Fruit fly (Drosophila melanogaster): ENCODE measurements around the gene ras.
A peak's percentile ranks its signal among the peaks of the same experiment; 100 is the strongest.

The ras gene

DNA sequence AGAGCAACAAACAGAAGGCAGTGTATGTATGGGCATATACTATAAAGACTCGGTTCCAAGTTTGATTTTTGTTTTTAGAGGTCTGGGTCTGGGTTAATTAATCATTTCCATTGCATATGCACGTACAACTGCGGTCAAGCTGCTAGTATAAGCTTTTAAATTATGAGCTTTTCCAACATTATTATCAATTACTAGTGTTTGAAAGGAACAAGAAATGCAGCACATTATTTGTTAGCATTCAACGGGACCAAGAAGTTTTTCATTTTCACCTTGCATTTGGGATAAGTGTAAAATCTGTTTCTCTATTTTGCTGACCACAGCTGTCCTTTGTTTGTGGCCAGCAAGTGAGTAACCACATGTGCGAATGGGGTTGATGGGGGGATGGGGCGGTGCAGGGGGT lies 26.4 kb upstream of the ras start (continued):
- 0 out of 3 replicates have a peak, but pooled peaks have one; percentile 32 for TF ChIP-seq Mrtf (GFP tag; IDR thresholded peaks at IDR 0.05)
- TF ChIP-seq Hr3 (GFP tag; optimal IDR thresholded peaks at IDR 0.05) = peak; percentile 31
- peak; percentile 74 for TF ChIP-seq CG11696 (GFP tag; IDR thresholded peaks at IDR 0.05)
- TF ChIP-seq Fer1 (GFP tag; optimal IDR thresholded peaks at IDR 0.05) = peak; percentile 23
- TF ChIP-seq CG7839 (tag; optimal IDR thresholded peaks at IDR 0.05) = peak; percentile 61
- TF ChIP-seq CG17829 (tag; optimal IDR thresholded peaks at IDR 0.05) = peak; percentile 27
- TF ChIP-seq CG12071 (GFP tag; optimal IDR thresholded peaks at IDR 0.05) = peak; percentile 51
- TF ChIP-seq Hr78 (GFP tag; optimal IDR thresholded peaks at IDR 0.05) = peak in 1 of 2 experiments; percentile 34
- TF ChIP-seq nmo (GFP tag; optimal IDR thresholded peaks at IDR 0.05) = peak; percentile 32
- TF ChIP-seq CG7357 (GFP tag; IDR thresholded peaks at IDR 0.05) = peak; percentile 50; the same call in 1 of the 3 replicates
- peak; percentile 32 for TF ChIP-seq CG18262 (tag; optimal IDR thresholded peaks at IDR 0.05)
- TF ChIP-seq Sox100B (GFP tag; optimal IDR thresholded peaks at IDR 0.05) = peak; percentile 16
- no peak for TF ChIP-seq Hey (tag; optimal IDR thresholded peaks at IDR 0.05)
- TF ChIP-seq CG15514 (GFP tag; optimal IDR thresholded peaks at IDR 0.05) = peak; percentile 24
- 0 out of 2 replicates have a peak, but pooled peaks have one; percentile 12 for TF ChIP-seq E2f1 (GFP tag; IDR thresholded peaks at IDR 0.05)
- TF ChIP-seq Dref (GFP tag; IDR thresholded peaks at IDR 0.05) = no peak
- TF ChIP-seq Xbp1 (GFP tag; optimal IDR thresholded peaks at IDR 0.05) = peak; percentile 43
- peak; percentile 6 for TF ChIP-seq nau (GFP tag; optimal IDR thresholded peaks at IDR 0.05)
- no peak for TF ChIP-seq pum (GFP tag; optimal IDR thresholded peaks at IDR 0.05)
- TF ChIP-seq onecut (GFP tag; IDR thresholded peaks at IDR 0.05) = peak; percentile 30; the same call in 1 of the 2 replicates
- TF ChIP-seq CG2875 (GFP tag; optimal IDR thresholded peaks at IDR 0.05) = peak; percentile 30
- peak; percentile 45; the same call in 1 of the 2 replicates for TF ChIP-seq sob (GFP tag; IDR thresholded peaks at IDR 0.05)
- TF ChIP-seq CG12155 (GFP tag; optimal IDR thresholded peaks at IDR 0.05) = no peak
- TF ChIP-seq lmd (GFP tag; IDR thresholded peaks at IDR 0.05) = peak; percentile 44; the same call in 1 of the 2 replicates
- no peak for TF ChIP-seq CG17568 (GFP tag; optimal IDR thresholded peaks at IDR 0.05)
- peak; percentile 19 for TF ChIP-seq jing (GFP tag; optimal IDR thresholded peaks at IDR 0.05)
- peak; percentile 33; the same call in 1 of the 2 replicates for TF ChIP-seq CG17328 (GFP tag; IDR thresholded peaks at IDR 0.05)

DNA sequence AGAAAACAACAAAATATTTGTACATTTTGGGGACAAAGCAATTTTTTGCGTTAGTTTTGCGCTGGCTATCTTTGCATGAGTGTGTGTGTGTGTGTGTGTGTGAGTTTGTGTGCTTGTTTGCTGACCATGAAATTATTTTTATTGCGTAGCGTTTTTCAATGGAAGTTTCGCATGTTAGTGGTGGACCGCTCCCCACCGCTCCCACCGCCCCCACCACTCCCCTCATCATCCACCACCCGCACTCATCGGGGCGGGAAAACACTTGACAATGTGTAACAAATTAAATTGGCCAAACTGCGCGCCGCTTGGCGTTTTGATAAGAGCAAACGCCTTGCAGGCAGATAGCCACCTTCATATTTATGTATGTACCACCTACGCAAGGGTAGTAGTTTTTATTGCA lies 25.0 kb upstream of the ras start:
- no peak for TF ChIP-seq Dad (GFP tag; optimal IDR thresholded peaks at IDR 0.05)
- TF ChIP-seq CG4328 (GFP tag; optimal IDR thresholded peaks at IDR 0.05) = no peak
- TF ChIP-seq nmo (GFP tag; optimal IDR thresholded peaks at IDR 0.05) = no peak
- no peak for TF ChIP-seq Dp (GFP tag; optimal IDR thresholded peaks at IDR 0.05)
- TF ChIP-seq Ptx1 (GFP tag; IDR thresholded peaks at IDR 0.05) = 0 out of 2 replicates have a peak, but pooled peaks have one; percentile 9
- TF ChIP-seq CG8290 (GFP tag; optimal IDR thresholded peaks at IDR 0.05) = no peak
- TF ChIP-seq CG8290 (tag; optimal IDR thresholded peaks at IDR 0.05) = peak in 1 of 2 experiments; percentile 38
- TF ChIP-seq CG2129 (GFP tag; IDR thresholded peaks at IDR 0.05; ENCODE audit: partially characterized antibody) = no peak
- TF ChIP-seq ro (GFP tag; IDR thresholded peaks at IDR 0.05) = no peak
- no peak for TF ChIP-seq zfh2 (GFP tag; optimal IDR thresholded peaks at IDR 0.05)
- TF ChIP-seq sug (tag; optimal IDR thresholded peaks at IDR 0.05) = peak; percentile 68
- no peak for TF ChIP-seq CG7987 (GFP tag; optimal IDR thresholded peaks at IDR 0.05)
- TF ChIP-seq CG9437 (GFP tag; optimal IDR thresholded peaks at IDR 0.05) = peak; percentile 9
- TF ChIP-seq cg (GFP tag; optimal IDR thresholded peaks at IDR 0.05) = no peak
- TF ChIP-seq CTCF (GFP tag; optimal IDR thresholded peaks at IDR 0.05) = no peak
- peak; percentile 51 for TF ChIP-seq exex (tag; optimal IDR thresholded peaks at IDR 0.05)
- TF ChIP-seq wdn (GFP tag; IDR thresholded peaks at IDR 0.05) = no peak
- TF ChIP-seq Doc2 (GFP tag; IDR thresholded peaks at IDR 0.05) = no peak
- TF ChIP-seq Fer3 (tag; optimal IDR thresholded peaks at IDR 0.05) = no peak
- TF ChIP-seq CG13894 (tag; optimal IDR thresholded peaks at IDR 0.05) = no peak
- 0 out of 2 replicates have a peak, but pooled peaks have one; percentile 45 for TF ChIP-seq GATAe (GFP tag; conservative IDR thresholded peaks at IDR 0.05)
- TF ChIP-seq phol (tag; optimal IDR thresholded peaks at IDR 0.05) = no peak
- no peak for TF ChIP-seq toy (GFP tag; IDR thresholded peaks at IDR 0.05)
- TF ChIP-seq mirr (GFP tag; optimal IDR thresholded peaks at IDR 0.05) = peak; percentile 52
- TF ChIP-seq ATbp (GFP tag; optimal IDR thresholded peaks at IDR 0.05) = no peak
- TF ChIP-seq CG42726 (GFP tag; IDR thresholded peaks at IDR 0.05; ENCODE audit: partially characterized antibody) = no peak

All from whole organism, embryonic.